Worm (Caenorhabditis elegans) whole organism, young adult: ENCODE data around the gene M03F8.6.

Source experiments
- D2030.7 ChIP-seq: fragments of 200-800 bp; sonication (Bioruptor generic); IDR thresholded peaks from 2 replicates; pipeline ENCODE4 v1.3.6; 2022; ENCODE audit warnings: missing genetic modification reagents, missing genetic modification characterization, missing compliant biosample characterization
- F22D6.2 ChIP-seq: sonication (generic microtip); optimal IDR thresholded peaks from 2 replicates; lab custom pipeline; 2016; ENCODE audit warnings: mild to moderate bottlenecking, missing genetic modification characterization, missing compliant biosample characterization
- F37B4.10 ChIP-seq: fragments of 200-800 bp; sonication (Bioruptor generic); IDR thresholded peaks from 2 replicates; pipeline ENCODE4 v1.3.6; 2022; ENCODE audit warnings: missing genetic modification characterization, missing compliant biosample characterization
- F55B11.4 ChIP-seq: sonication (generic microtip); optimal IDR thresholded peaks from 2 replicates; lab custom pipeline; 2016; ENCODE audit warnings: missing compliant biosample characterization, missing genetic modification characterization, borderline replicate concordance; ENCODE audit not compliant: insufficient read depth
- F57A8.1 ChIP-seq: fragments of 200-800 bp; sonication (Bioruptor generic); optimal IDR thresholded peaks from 2 replicates; lab custom pipeline; 2018; ENCODE audit warnings: mild to moderate bottlenecking, missing genetic modification characterization, moderate library complexity, missing compliant biosample characterization
- K11D2.4 ChIP-seq: fragments of 200-800 bp; sonication (Bioruptor generic); IDR thresholded peaks from 2 replicates; pipeline ENCODE4 v1.3.6; 2022; ENCODE audit warnings: missing genetic modification reagents, missing genetic modification characterization, missing compliant biosample characterization
- T07F8.4 ChIP-seq: sonication (generic microtip); optimal IDR thresholded peaks from 2 replicates; lab custom pipeline; 2016; ENCODE audit warnings: mild to moderate bottlenecking, missing genetic modification characterization, moderate library complexity, missing compliant biosample characterization
- Y56A3A.18 ChIP-seq: fragments of 200-800 bp; sonication (Bioruptor generic); IDR thresholded peaks from 2 replicates; pipeline ENCODE4 v1.3.6; 2022; ENCODE audit warnings: missing genetic modification reagents, missing genetic modification characterization, missing compliant biosample characterization
- Y79H2A.3 ChIP-seq: fragments of 200-800 bp; sonication (Bioruptor generic); conservative IDR thresholded peaks from 2 replicates; pipeline ENCODE4 v1.3.6; 2022; ENCODE audit warnings: missing genetic modification reagents, missing genetic modification characterization, missing compliant biosample characterization
- ZK185.1 ChIP-seq: sonication (generic microtip); optimal IDR thresholded peaks from 2 replicates; lab custom pipeline; 2016; ENCODE audit warnings: mild to moderate bottlenecking, missing genetic modification characterization, missing compliant biosample characterization; ENCODE audit not compliant: poor library complexity, severe bottlenecking
- aptf-2 ChIP-seq: fragments of 200-800 bp; sonication (Bioruptor generic); conservative IDR thresholded peaks from 2 replicates; pipeline ENCODE4 v1.3.6; 2022; ENCODE audit warnings: missing genetic modification reagents, missing genetic modification characterization, missing compliant biosample characterization
- athp-1 ChIP-seq: sonication (generic microtip); optimal IDR thresholded peaks from 2 replicates; lab custom pipeline; 2017; ENCODE audit warnings: mild to moderate bottlenecking, missing genetic modification characterization, missing compliant biosample characterization
- attf-6 ChIP-seq: fragments of 200-800 bp; sonication (Bioruptor generic); IDR thresholded peaks from 2 replicates; pipeline ENCODE4 v1.3.6; 2022; ENCODE audit warnings: missing genetic modification reagents, missing genetic modification characterization, missing compliant biosample characterization
- bed-2 ChIP-seq: fragments of 200-800 bp; sonication (Bioruptor generic); IDR thresholded peaks from 2 replicates; pipeline ENCODE4 v1.3.6; 2022; ENCODE audit warnings: missing genetic modification reagents, missing genetic modification characterization, missing compliant biosample characterization
- cebp-2 ChIP-seq: fragments of 200-800 bp; sonication (Bioruptor generic); IDR thresholded peaks from 2 replicates; pipeline ENCODE4 v1.3.6; 2022; ENCODE audit warnings: missing genetic modification characterization, missing compliant biosample characterization
- ceh-40 ChIP-seq: fragments of 200-800 bp; sonication (Bioruptor generic); IDR thresholded peaks from 2 replicates; pipeline ENCODE4 v1.3.6; 2022; ENCODE audit warnings: missing genetic modification characterization, missing compliant biosample characterization
- chd-7 ChIP-seq: sonication (generic microtip); optimal IDR thresholded peaks from 2 replicates; lab custom pipeline; 2016; ENCODE audit warnings: mild to moderate bottlenecking, missing genetic modification characterization, moderate library complexity, missing compliant biosample characterization
- die-1 ChIP-seq: sonication (generic microtip); optimal IDR thresholded peaks from 2 replicates; lab custom pipeline; 2016; ENCODE audit warnings: missing genotype, mild to moderate bottlenecking, missing genetic modification characterization, missing compliant biosample characterization
- dox-1 ChIP-seq: fragments of 200-800 bp; sonication (Bioruptor generic); IDR thresholded peaks from 2 replicates; pipeline ENCODE4 v1.3.6; 2022; ENCODE audit warnings: missing genetic modification reagents, missing genetic modification characterization, missing compliant biosample characterization
- dpl-1 ChIP-seq: fragments of 150-350 bp; optimal IDR thresholded peaks from 2 replicates; lab custom pipeline; 2014; ENCODE audit warnings: missing biosample characterization, missing genetic modification reagents, missing genetic modification characterization
- egrh-3 ChIP-seq: fragments of 200-800 bp; sonication (Bioruptor generic); IDR thresholded peaks from 2 replicates; pipeline ENCODE4 v1.3.6; 2022; ENCODE audit warnings: missing genetic modification reagents, missing genetic modification characterization, missing compliant biosample characterization
- ets-4 ChIP-seq: fragments of 200-800 bp; sonication (Bioruptor generic); optimal IDR thresholded peaks from 2 replicates; lab custom pipeline; 2018; ENCODE audit warnings: mild to moderate bottlenecking, missing genetic modification characterization, missing compliant biosample characterization
- lag-1 ChIP-seq: fragments of 200-800 bp; sonication (Bioruptor generic); IDR thresholded peaks from 2 replicates; pipeline ENCODE4 v1.3.6; 2022; ENCODE audit warnings: missing genetic modification reagents, missing genetic modification characterization, missing compliant biosample characterization
- let-607 ChIP-seq, 2 experiments: fragments of 200-800 bp in 1 of 2; sonication (Bioruptor generic) in 1 of 2; sonication (generic microtip) in 1 of 2; optimal IDR thresholded peaks; 2 replicates each; lab custom pipeline; 2016 to 2018; ENCODE audit warnings: mild to moderate bottlenecking in 2 of 2, missing compliant biosample characterization in 2 of 2, missing genetic modification characterization in 2 of 2, moderate library complexity in 2 of 2, missing genotype in 1 of 2
- lin-40 ChIP-seq: sonication (generic microtip); optimal IDR thresholded peaks from 2 replicates; lab custom pipeline; 2016; ENCODE audit warnings: missing genetic modification characterization, mild to moderate bottlenecking, missing compliant biosample characterization, missing genotype, missing genetic modification reagents
- lin-54 ChIP-seq: fragments of 200-800 bp; sonication (Bioruptor generic); optimal IDR thresholded peaks from 2 replicates; lab custom pipeline; 2018; ENCODE audit warnings: mild to moderate bottlenecking, missing genetic modification characterization, missing compliant biosample characterization
- lsl-1 ChIP-seq: fragments of 200-800 bp; sonication (Bioruptor generic); optimal IDR thresholded peaks from 2 replicates; lab custom pipeline; 2018; ENCODE audit warnings: mild to moderate bottlenecking, missing genetic modification characterization, moderate library complexity, missing compliant biosample characterization
- lsy-27 ChIP-seq: sonication (generic microtip); optimal IDR thresholded peaks from 2 replicates; lab custom pipeline; 2017; ENCODE audit warnings: missing genetic modification characterization, mild to moderate bottlenecking, missing compliant biosample characterization, antibody characterized with exemption, missing genotype, borderline replicate concordance; ENCODE audit not compliant: insufficient read depth
- madf-10 ChIP-seq: sonication (generic microtip); optimal IDR thresholded peaks from 2 replicates; lab custom pipeline; 2016; ENCODE audit warnings: mild to moderate bottlenecking, missing genetic modification characterization, missing compliant biosample characterization
- mcd-1 ChIP-seq: fragments of 200-800 bp; sonication (Bioruptor generic); IDR thresholded peaks from 2 replicates; pipeline ENCODE4 v1.3.6; 2022; ENCODE audit warnings: missing genetic modification reagents, missing genetic modification characterization, missing compliant biosample characterization
- mel-28 ChIP-seq: sonication (generic microtip); optimal IDR thresholded peaks from 2 replicates; lab custom pipeline; 2016; ENCODE audit warnings: borderline replicate concordance, mild to moderate bottlenecking, missing genetic modification characterization, missing compliant biosample characterization
- nfyb-1 ChIP-seq: fragments of 200-800 bp; sonication (Bioruptor generic); IDR thresholded peaks from 2 replicates; pipeline ENCODE4 v1.3.6; 2022; ENCODE audit warnings: missing genetic modification reagents, missing genetic modification characterization, missing compliant biosample characterization
- rcor-1 ChIP-seq: fragments of 200-800 bp; sonication (Bioruptor generic); IDR thresholded peaks from 2 replicates; pipeline ENCODE4 v1.3.6; 2022; ENCODE audit warnings: missing genetic modification reagents, missing genetic modification characterization, missing compliant biosample characterization
- rec-8 ChIP-seq, 2 experiments: sonication (generic microtip); optimal IDR thresholded peaks; 2 replicates each; lab custom pipeline; 2016; ENCODE audit warnings: mild to moderate bottlenecking in 2 of 2, missing genetic modification characterization in 2 of 2, missing genetic modification reagents in 2 of 2, missing genotype in 2 of 2, missing biosample characterization in 1 of 2, missing compliant biosample characterization in 1 of 2, moderate library complexity in 1 of 2
- rpc-1 ChIP-seq, 2 experiments: fragments of 150-350 bp in 1 of 2; sonication (generic microtip) in 1 of 2; optimal IDR thresholded peaks; 2 replicates each; lab custom pipeline; 2014 to 2018; ENCODE audit warnings: missing biosample characterization in 1 of 2, missing genetic modification characterization in 1 of 2, missing genetic modification reagents in 1 of 2, missing genotype in 1 of 2
- snpc-1.3 ChIP-seq: sonication (generic microtip); optimal IDR thresholded peaks from 2 replicates; lab custom pipeline; 2017; ENCODE audit warnings: missing genetic modification characterization, mild to moderate bottlenecking, missing compliant biosample characterization, antibody characterized with exemption, moderate library complexity, missing genotype, missing genetic modification reagents; ENCODE audit not compliant: insufficient read depth
- snpc-3.4 ChIP-seq: sonication (generic microtip); optimal IDR thresholded peaks from 2 replicates; lab custom pipeline; 2017; ENCODE audit warnings: missing genetic modification characterization, mild to moderate bottlenecking, missing compliant biosample characterization, antibody characterized with exemption, moderate library complexity, missing genotype, missing genetic modification reagents
- xnd-1 ChIP-seq: sonication (generic microtip); optimal IDR thresholded peaks from 2 replicates; lab custom pipeline; 2016; ENCODE audit warnings: missing genotype, missing genetic modification reagents, missing genetic modification characterization, missing compliant biosample characterization
- zfh-2 ChIP-seq: fragments of 200-800 bp; sonication (Bioruptor generic); conservative IDR thresholded peaks from 2 replicates; pipeline ENCODE4 v1.3.6; 2022; ENCODE audit warnings: missing genetic modification reagents, missing genetic modification characterization, missing compliant biosample characterization
- zim-3 ChIP-seq: sonication (generic microtip); optimal IDR thresholded peaks from 2 replicates; lab custom pipeline; 2017; ENCODE audit warnings: mild to moderate bottlenecking, missing genetic modification characterization, moderate library complexity, missing compliant biosample characterization
- ztf-18 ChIP-seq: sonication (generic microtip); optimal IDR thresholded peaks from 2 replicates; lab custom pipeline; 2016; ENCODE audit warnings: missing genotype, mild to moderate bottlenecking, missing genetic modification characterization, missing compliant biosample characterization
- ztf-6 ChIP-seq: fragments of 200-800 bp; sonication (Bioruptor generic); IDR thresholded peaks from 2 replicates; pipeline ENCODE4 v1.3.6; 2022; ENCODE audit warnings: missing genetic modification reagents, missing genetic modification characterization, missing compliant biosample characterization

M03F8.6 gene

ce11 chrV:5927347-5927746 lies 27.3 kb downstream of the M03F8.6 start, which contains the start of gene srsx-17:
TSS of gene srsx-17 (plus strand) at chrV:5927647.
- TF ChIP-seq F55B11.4, result no peak
- no peak for TF ChIP-seq Y79H2A.3 (GFP tag; lab: Robert Waterston, UW)
- no peak for TF ChIP-seq T07F8.4 (tag; lab: Kevin White, UChicago)
- TF ChIP-seq mcd-1, result no peak
- no peak for TF ChIP-seq K11D2.4 (GFP tag; lab: Robert Waterston, UW)
- no peak for TF ChIP-seq let-607 (tag; optimal IDR thresholded peaks at IDR 0.05; lab: Kevin White, UChicago)
- no peak for TF ChIP-seq dpl-1 (GFP tag; lab: Kevin White, UChicago)
- TF ChIP-seq snpc-3.4 (tag; lab: Kevin White, UChicago), result no peak
- no peak for TF ChIP-seq attf-6
- TF ChIP-seq ztf-18 (tag; lab: Kevin White, UChicago), result no peak

- no peak for TF ChIP-seq bed-2 (GFP tag; lab: Robert Waterston, UW)
- TF ChIP-seq mcd-1, result no peak
- no peak for TF ChIP-seq lsl-1
- no peak for TF ChIP-seq lin-54 (GFP tag; lab: Kevin White, UChicago)
- no peak for TF ChIP-seq snpc-1.3 (tag; lab: Kevin White, UChicago)
- no peak for TF ChIP-seq zim-3 (tag; lab: Kevin White, UChicago)
- TF ChIP-seq nfyb-1 (GFP tag; lab: Robert Waterston, UW), result no peak
- TF ChIP-seq rec-8 (tag; optimal IDR thresholded peaks at IDR 0.05; lab: Kevin White, UChicago), result no peak
- no peak for TF ChIP-seq ztf-18 (tag; lab: Kevin White, UChicago)
- TF ChIP-seq aptf-2, result no peak
- no peak for TF ChIP-seq ztf-6
- TF ChIP-seq dox-1 (GFP tag; lab: Robert Waterston, UW), result no peak
- TF ChIP-seq D2030.7 (GFP tag; lab: Robert Waterston, UW), result no peak
- no peak for TF ChIP-seq Y56A3A.18 (GFP tag; lab: Robert Waterston, UW)
- no peak for TF ChIP-seq ets-4 (GFP tag; lab: Kevin White, UChicago)
- no peak for TF ChIP-seq egrh-3
- no peak for TF ChIP-seq die-1 (tag; lab: Kevin White, UChicago)
- no peak for TF ChIP-seq ZK185.1
- no peak for TF ChIP-seq ceh-40
Measured at ce11 chrV:5922236-5922635, 32.4 kb downstream of the M03F8.6 start, which contains the start of gene srsx-18. TSS of gene srsx-18 (plus strand) at chrV:5922536.

ce11 chrV:5921761-5922160 lies 32.9 kb downstream of the M03F8.6 start:
- TF ChIP-seq lin-54 (GFP tag; lab: Kevin White, UChicago) (no peak), aptf-2 (no peak), lin-40 (tag; lab: Kevin White, UChicago) (no peak), chd-7 (tag; lab: Kevin White, UChicago) (no peak), cebp-2 (no peak), F37B4.10 (GFP tag; lab: Robert Waterston, UW) (no peak), lag-1 (GFP tag; lab: Robert Waterston, UW) (no peak), rec-8 (tag; optimal IDR thresholded peaks at IDR 0.05; lab: Kevin White, UChicago) (no peak), F57A8.1 (GFP tag; lab: Kevin White, UChicago) (no peak), xnd-1 (tag; lab: Kevin White, UChicago) (no peak), T07F8.4 (tag; lab: Kevin White, UChicago) (no peak), madf-10 (tag; lab: Kevin White, UChicago) (no peak), lsy-27 (tag; lab: Kevin White, UChicago) (no peak), rpc-1 (optimal IDR thresholded peaks at IDR 0.05; lab: Kevin White, UChicago) (no peak), rpc-1 (tag; optimal IDR thresholded peaks at IDR 0.05; lab: Kevin White, UChicago) (no peak), rcor-1 (GFP tag; lab: Robert Waterston, UW) (no peak), zfh-2 (GFP tag; lab: Robert Waterston, UW) (no peak), mel-28 (tag; lab: Kevin White, UChicago) (no peak), athp-1 (no peak), F22D6.2 (tag; lab: Kevin White, UChicago) (no peak)
